Fruit fly (Drosophila melanogaster) whole organism, embryonic: Measurements from ENCODE around the gene CG13876.

Source experiments
- BEAF-32 ChIP-seq: fragments of 200-800 bp; sonication (Bioruptor generic); optimal IDR thresholded peaks from 3 replicates; lab custom pipeline; 2017; ENCODE audit warnings: missing biosample characterization, missing genetic modification characterization, mild to moderate bottlenecking, moderate library complexity, missing genetic modification reagents
- Blimp-1 ChIP-seq: fragments of 200-800 bp; sonication (Bioruptor generic); optimal IDR thresholded peaks from 3 replicates; lab custom pipeline; 2018; ENCODE audit warnings: missing biosample characterization, missing genetic modification characterization, mild to moderate bottlenecking, moderate library complexity, missing genetic modification reagents
- C15 ChIP-seq: fragments of 200-800 bp; sonication (Bioruptor generic); IDR thresholded peaks from 3 replicates; pipeline ENCODE4 v1.3.6; 2022; ENCODE audit warnings: missing biosample characterization, missing genetic modification characterization
- CG10979 ChIP-seq: fragments of 200-800 bp; sonication (Bioruptor generic); optimal IDR thresholded peaks from 2 replicates; lab custom pipeline; 2018; ENCODE audit warnings: missing biosample characterization, mild to moderate bottlenecking, missing genetic modification characterization, moderate library complexity
- CG11247 ChIP-seq: fragments of 200-800 bp; sonication (Bioruptor generic); IDR thresholded peaks from 2 replicates; pipeline ENCODE4 v1.3.6; 2022; ENCODE audit warnings: missing biosample characterization, missing genetic modification characterization
- CG11398 ChIP-seq: fragments of 200-800 bp; sonication (Bioruptor generic); optimal IDR thresholded peaks from 2 replicates; lab custom pipeline; 2016; ENCODE audit warnings: missing biosample characterization, missing genetic modification characterization
- CG13894 ChIP-seq: fragments of 200-800 bp; sonication (Bioruptor generic); optimal IDR thresholded peaks from 3 replicates; lab custom pipeline; 2018; ENCODE audit warnings: missing biosample characterization, mild to moderate bottlenecking, missing genetic modification characterization, moderate library complexity
- CG15696 ChIP-seq: fragments of 200-800 bp; sonication (Bioruptor generic); optimal IDR thresholded peaks from 2 replicates; lab custom pipeline; 2019; ENCODE audit warnings: missing biosample characterization, mild to moderate bottlenecking, missing genetic modification characterization, moderate library complexity
- CG17912 ChIP-seq: fragments of 200-800 bp; sonication (Bioruptor generic); optimal IDR thresholded peaks from 2 replicates; lab custom pipeline; 2018; ENCODE audit warnings: missing biosample characterization, mild to moderate bottlenecking, missing genetic modification characterization
- CG2712 ChIP-seq: fragments of 200-800 bp; optimal IDR thresholded peaks from 3 replicates; lab custom pipeline; 2019; ENCODE audit warnings: missing biosample characterization, mild to moderate bottlenecking, missing genetic modification characterization, moderate library complexity
- CG31365 ChIP-seq: fragments of 200-800 bp; sonication (Bioruptor generic); optimal IDR thresholded peaks from 2 replicates; lab custom pipeline; 2018; ENCODE audit warnings: missing biosample characterization, mild to moderate bottlenecking, missing genetic modification characterization
- CG3407 ChIP-seq: fragments of 200-800 bp; sonication (Bioruptor generic); optimal IDR thresholded peaks from 2 replicates; lab custom pipeline; 2018; ENCODE audit warnings: missing biosample characterization, mild to moderate bottlenecking, missing genetic modification characterization
- CG4328 ChIP-seq: fragments of 200-800 bp; sonication (Bioruptor generic); optimal IDR thresholded peaks from 3 replicates; lab custom pipeline; 2017; ENCODE audit warnings: missing biosample characterization, missing genetic modification reagents, missing genetic modification characterization
- CG4360 ChIP-seq: fragments of 200-800 bp; sonication (Bioruptor generic); IDR thresholded peaks from 2 replicates; pipeline ENCODE4 v1.3.6; 2022; ENCODE audit warnings: missing biosample characterization, missing genetic modification characterization
- CG6683 ChIP-seq: fragments of 200-800 bp; sonication (Bioruptor generic); optimal IDR thresholded peaks from 2 replicates; lab custom pipeline; 2017; ENCODE audit warnings: missing biosample characterization, mild to moderate bottlenecking, missing genetic modification characterization, missing genetic modification reagents
- CG7745 ChIP-seq: fragments of 200-800 bp; sonication (Bioruptor generic); optimal IDR thresholded peaks from 2 replicates; lab custom pipeline; 2018; ENCODE audit warnings: missing biosample characterization, mild to moderate bottlenecking, missing genetic modification characterization, moderate library complexity
- CG8290 ChIP-seq, 3 experiments: fragments of 200-800 bp; sonication (Bioruptor generic); optimal IDR thresholded peaks; 2 replicates each; lab custom pipeline; 2016 to 2019; ENCODE audit warnings: missing biosample characterization in 3 of 3, missing genetic modification characterization in 3 of 3, mild to moderate bottlenecking in 2 of 3, moderate library complexity in 1 of 3
- CG8388 ChIP-seq: fragments of 200-800 bp; sonication (Bioruptor generic); optimal IDR thresholded peaks from 2 replicates; lab custom pipeline; 2019; ENCODE audit warnings: missing biosample characterization, mild to moderate bottlenecking, missing genetic modification characterization, moderate library complexity
- CG9437 ChIP-seq: fragments of 200-800 bp; sonication (Bioruptor generic); optimal IDR thresholded peaks from 2 replicates; lab custom pipeline; 2018; ENCODE audit warnings: missing biosample characterization, mild to moderate bottlenecking, missing genetic modification characterization
- CHES-1-like ChIP-seq: fragments of 200-800 bp; sonication (Bioruptor generic); optimal IDR thresholded peaks from 2 replicates; lab custom pipeline; 2016; ENCODE audit warnings: missing biosample characterization, missing genetic modification characterization
- Dip2 ChIP-seq: fragments of 200-800 bp; sonication (Bioruptor generic); IDR thresholded peaks from 2 replicates; pipeline ENCODE4 v1.3.6; 2022; ENCODE audit warnings: missing biosample characterization, missing genetic modification characterization
- Dp ChIP-seq: fragments of 200-800 bp; sonication (Bioruptor generic); optimal IDR thresholded peaks from 2 replicates; lab custom pipeline; 2018; ENCODE audit warnings: missing biosample characterization, mild to moderate bottlenecking, missing genetic modification characterization, moderate library complexity
- E2f1 ChIP-seq: fragments of 200-800 bp; sonication (Bioruptor generic); IDR thresholded peaks from 2 replicates; pipeline ENCODE4 v1.3.6; 2022; ENCODE audit warnings: missing biosample characterization, missing genetic modification characterization
- Fer2 ChIP-seq: fragments of 200-800 bp; sonication (Bioruptor generic); optimal IDR thresholded peaks from 2 replicates; lab custom pipeline; 2018; ENCODE audit warnings: missing biosample characterization, mild to moderate bottlenecking, missing genetic modification characterization, moderate library complexity
- Gsc ChIP-seq: fragments of 200-800 bp; sonication (Bioruptor generic); IDR thresholded peaks from 2 replicates; pipeline ENCODE4 v1.3.6; 2022; ENCODE audit warnings: missing biosample characterization, missing genetic modification characterization
- Hey ChIP-seq: fragments of 200-800 bp; sonication (Bioruptor generic); optimal IDR thresholded peaks from 3 replicates; lab custom pipeline; 2018; ENCODE audit warnings: missing biosample characterization, mild to moderate bottlenecking, missing genetic modification characterization
- MESR4 ChIP-seq: fragments of 200-800 bp; sonication (Bioruptor generic); optimal IDR thresholded peaks from 2 replicates; lab custom pipeline; 2018; ENCODE audit warnings: missing biosample characterization, mild to moderate bottlenecking, missing genetic modification characterization, moderate library complexity
- Optix ChIP-seq: fragments of 200-800 bp; sonication (Bioruptor generic); IDR thresholded peaks from 3 replicates; pipeline ENCODE4 v1.3.6; 2022; ENCODE audit warnings: missing biosample characterization, missing genetic modification characterization
- Ravus ChIP-seq: fragments of 200-800 bp; sonication (Bioruptor generic); IDR thresholded peaks from 2 replicates; pipeline ENCODE4 v1.3.6; 2022; ENCODE audit warnings: missing biosample characterization, missing genetic modification characterization
- Side ChIP-seq: fragments of 200-800 bp; sonication (Bioruptor generic); optimal IDR thresholded peaks from 2 replicates; lab custom pipeline; 2016; ENCODE audit warnings: missing biosample characterization, missing genetic modification characterization
- Sin3A ChIP-seq: fragments of >200 bp; optimal IDR thresholded peaks from 2 replicates; lab custom pipeline; 2018
- TFAM ChIP-seq: fragments of 200-800 bp; sonication (Bioruptor generic); optimal IDR thresholded peaks from 2 replicates; lab custom pipeline; 2017; ENCODE audit warnings: missing biosample characterization, missing genetic modification characterization, inconsistent platforms
- YL-1 ChIP-seq: fragments of 200-800 bp; sonication (Bioruptor generic); optimal IDR thresholded peaks from 3 replicates; lab custom pipeline; 2017; ENCODE audit warnings: missing biosample characterization, mild to moderate bottlenecking, missing genetic modification characterization
- bigmax ChIP-seq: fragments of 200-800 bp; sonication (Bioruptor generic); optimal IDR thresholded peaks from 2 replicates; lab custom pipeline; 2018; ENCODE audit warnings: missing biosample characterization, mild to moderate bottlenecking, missing genetic modification characterization
- crc ChIP-seq: fragments of 200-800 bp; sonication (Bioruptor generic); optimal IDR thresholded peaks from 2 replicates; lab custom pipeline; 2016; ENCODE audit warnings: missing biosample characterization, missing genetic modification characterization
- fu2 ChIP-seq: fragments of 200-800 bp; sonication (Bioruptor generic); optimal IDR thresholded peaks from 2 replicates; lab custom pipeline; 2016; ENCODE audit warnings: missing biosample characterization, missing genetic modification characterization
- inv ChIP-seq: fragments of 200-800 bp; sonication (Bioruptor generic); IDR thresholded peaks from 2 replicates; pipeline ENCODE4 v1.3.6; 2022; ENCODE audit warnings: missing biosample characterization, missing genetic modification characterization; ENCODE audit not compliant: partially characterized antibody
- jing ChIP-seq: fragments of 200-800 bp; sonication (Bioruptor generic); optimal IDR thresholded peaks from 2 replicates; lab custom pipeline; 2018; ENCODE audit warnings: missing biosample characterization, mild to moderate bottlenecking, missing genetic modification characterization
- lmd ChIP-seq: fragments of 200-800 bp; sonication (Bioruptor generic); IDR thresholded peaks from 2 replicates; pipeline ENCODE4 v1.3.6; 2022; ENCODE audit warnings: missing biosample characterization, missing genetic modification characterization
- mld ChIP-seq: fragments of 200-800 bp; sonication (Bioruptor generic); IDR thresholded peaks from 3 replicates; pipeline ENCODE4 v1.3.6; 2022; ENCODE audit warnings: missing biosample characterization, missing genetic modification characterization; ENCODE audit not compliant: partially characterized antibody
- onecut ChIP-seq: fragments of 200-800 bp; sonication (Bioruptor generic); IDR thresholded peaks from 2 replicates; pipeline ENCODE4 v1.3.6; 2022; ENCODE audit warnings: missing biosample characterization, missing genetic modification characterization
- org-1 ChIP-seq: fragments of 200-800 bp; sonication (Bioruptor generic); optimal IDR thresholded peaks from 2 replicates; lab custom pipeline; 2017; ENCODE audit warnings: missing biosample characterization, missing genetic modification characterization
- peb ChIP-seq: fragments of 200-800 bp; sonication (Bioruptor generic); IDR thresholded peaks from 2 replicates; pipeline ENCODE4 v1.3.6; 2022; ENCODE audit warnings: missing biosample characterization, missing genetic modification characterization
- phol ChIP-seq: fragments of 200-800 bp; sonication (Bioruptor generic); optimal IDR thresholded peaks from 3 replicates; lab custom pipeline; 2018; ENCODE audit warnings: missing biosample characterization, mild to moderate bottlenecking, missing genetic modification characterization, moderate library complexity
- scrt ChIP-seq: fragments of 200-800 bp; sonication (Bioruptor generic); optimal IDR thresholded peaks from 2 replicates; lab custom pipeline; 2018; ENCODE audit warnings: missing biosample characterization, mild to moderate bottlenecking, missing genetic modification characterization, moderate library complexity
- sens ChIP-seq: fragments of 200-800 bp; sonication (Bioruptor generic); peaks from one replicate; lab custom pipeline; 2016; ENCODE audit warnings: missing biosample characterization, missing genetic modification characterization
- tgo ChIP-seq: fragments of 200-800 bp; sonication (Bioruptor generic); IDR thresholded peaks from 3 replicates; pipeline ENCODE4 v1.3.6; 2022; ENCODE audit warnings: missing biosample characterization, missing genetic modification characterization
- tna ChIP-seq: fragments of 200-800 bp; sonication (Bioruptor generic); IDR thresholded peaks from 2 replicates; pipeline ENCODE4 v1.3.6; 2022; ENCODE audit warnings: missing biosample characterization, missing genetic modification characterization; ENCODE audit not compliant: partially characterized antibody

Gene CG13876

DNA sequence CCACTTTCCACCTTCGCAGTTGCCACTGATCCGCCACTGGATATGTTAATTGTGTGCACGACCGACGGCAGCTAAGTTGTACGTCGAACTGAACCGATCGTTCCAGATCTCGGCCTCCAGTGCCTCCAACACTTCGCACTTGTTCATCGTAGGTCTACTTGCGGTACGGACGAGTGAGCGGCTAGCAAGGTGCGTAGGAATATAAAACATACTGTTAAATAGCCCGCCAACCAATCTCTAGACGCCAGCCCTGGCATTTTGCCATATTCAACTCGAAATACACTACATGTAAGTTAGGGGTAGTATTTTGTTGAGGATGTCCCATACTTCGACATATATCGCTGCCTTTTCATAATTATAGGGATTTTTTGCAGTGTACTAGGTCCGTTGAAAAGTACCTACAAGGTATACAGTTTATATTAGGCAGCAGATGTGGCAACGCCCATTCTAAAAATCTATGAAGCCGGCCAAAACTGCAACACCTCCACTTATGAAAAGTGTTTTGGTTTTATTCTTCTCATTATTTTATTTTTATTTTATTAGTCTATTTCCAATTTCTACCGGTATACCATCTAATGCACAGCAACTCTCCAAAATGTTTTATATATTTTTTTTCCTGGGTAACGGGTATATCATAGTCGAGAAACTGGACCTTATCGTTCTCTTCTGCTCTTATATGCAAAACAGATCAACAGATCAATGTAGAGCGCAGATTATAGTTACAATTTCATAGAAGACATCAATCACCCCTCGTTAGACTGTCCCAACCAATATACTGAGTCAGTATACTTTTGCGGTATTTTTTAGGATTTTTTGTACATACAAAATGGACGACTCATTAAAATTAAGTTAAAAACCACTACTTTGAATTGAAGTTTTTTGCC lies 17.3 kb downstream of the CG13876 start, which contains the start of the genes pyx and CG33229 (continued):
- TF ChIP-seq inv (GFP tag; lab: Robert Waterston, UW) (no peak), TFAM (GFP tag; lab: Kevin White, UChicago) (peak; percentile 31), jing (no peak), fu2 (GFP tag; lab: Kevin White, UChicago) (peak; percentile 89), Fer2 (peak; percentile 76), CG4360 (no peak), Dip2 (0 out of 2 replicates have a peak, but pooled peaks have one; percentile 21), tna (no peak; the same call in 1 of the 2 replicates), CG15696 (tag; lab: Kevin White, UChicago) (peak; percentile 78), sens (GFP tag; lab: Kevin White, UChicago) (peak; percentile 96), org-1 (GFP tag; lab: Kevin White, UChicago) (peak; percentile 64), crc (GFP tag; lab: Kevin White, UChicago) (peak; percentile 60), CG6683 (GFP tag; lab: Kevin White, UChicago) (peak; percentile 13), bigmax (GFP tag; lab: Kevin White, UChicago) (no peak), CG17912 (peak; percentile 67), Dp (GFP tag; lab: Kevin White, UChicago) (peak; percentile 91), CG13894 (tag; lab: Kevin White, UChicago) (peak; percentile 88), YL-1 (GFP tag; lab: Kevin White, UChicago) (no peak), CG3407 (GFP tag; lab: Kevin White, UChicago) (peak; percentile 58), lmd (peak; percentile 91), Side (GFP tag; lab: Kevin White, UChicago) (peak; percentile 57), CG2712 (tag; lab: Kevin White, UChicago) (peak; percentile 88), CG7745 (tag; lab: Kevin White, UChicago) (no peak), C15 (GFP tag; lab: Robert Waterston, UW) (peak; percentile 66; the same call in 1 of the 3 replicates), CG11247 (peak; percentile 68), peb (GFP tag; lab: Robert Waterston, UW) (peak; percentile 63), Blimp-1 (GFP tag; lab: Kevin White, UChicago) (no peak), MESR4 (no peak), CG4328 (GFP tag; lab: Kevin White, UChicago) (peak; percentile 77), mld (GFP tag; lab: Robert Waterston, UW) (no peak), CG10979 (tag; lab: Kevin White, UChicago) (peak; percentile 73), CG11398 (no peak), tgo (peak; percentile 86), CG8290 (GFP tag; optimal IDR thresholded peaks at IDR 0.05; lab: Kevin White, UChicago) (peak; percentile 76), CG8290 (tag; optimal IDR thresholded peaks at IDR 0.05; lab: Kevin White, UChicago) (peak in 1 of 2 experiments; percentile 90), CG31365 (peak; percentile 17), Sin3A (lab: Kevin White, UChicago) (no peak), E2f1 (GFP tag; lab: Robert Waterston, UW) (peak; percentile 75), Ravus (peak; percentile 20), CHES-1-like (GFP tag; lab: Kevin White, UChicago) (peak; percentile 85), Optix (peak; percentile 71), scrt (GFP tag; lab: Kevin White, UChicago) (peak; percentile 70), CG9437 (GFP tag; lab: Kevin White, UChicago) (peak; percentile 83), CG8388 (GFP tag; lab: Kevin White, UChicago) (peak; percentile 69), BEAF-32 (peak; percentile 37), phol (tag; lab: Kevin White, UChicago) (peak; percentile 90), onecut (GFP tag; lab: Robert Waterston, UW) (peak; percentile 49), Gsc (GFP tag; lab: Robert Waterston, UW) (no peak; the same call in 1 of the 2 replicates), Hey (tag; lab: Kevin White, UChicago) (peak; percentile 44)
